Worm (Caenorhabditis elegans) whole organism, mixed stage, embryonic: ENCODE data around the gene sre-18.

Experiments
- lin-13 ChIP-seq: fragments of 150-350 bp; optimal IDR thresholded peaks from 2 replicates; lab custom pipeline; 2014; ENCODE audit warnings: missing biosample characterization, missing genetic modification characterization
- unc-62 ChIP-seq: fragments of 150-350 bp; optimal IDR thresholded peaks from 2 replicates; lab custom pipeline; 2014; ENCODE audit warnings: missing biosample characterization, missing genetic modification reagents, missing genetic modification characterization

- no peak for TF ChIP-seq unc-62 (GFP tag; lab: Kevin White, UChicago)
- TF ChIP-seq lin-13 (tag; lab: Kevin White, UChicago), result no peak
Observed at ce11 chrIV:12198816-12199215, 30.8 kb downstream of the sre-18 start.
